Worm (Caenorhabditis elegans) whole organism, L2 larva: Measurements from ENCODE around the gene F46F2.5.
A peak's percentile ranks its signal among the peaks of the same experiment; 100 is the strongest.

Experiments used
- F13H6.1 ChIP-seq: sonication (generic microtip); optimal IDR thresholded peaks from 2 replicates; lab custom pipeline; 2016; ENCODE audit warnings: missing genetic modification characterization, missing compliant biosample characterization
- egl-27 ChIP-seq: sonication (generic microtip); optimal IDR thresholded peaks from 3 replicates; lab custom pipeline; 2017; ENCODE audit warnings: missing biosample characterization, missing genetic modification reagents, missing genetic modification characterization
- lin-11 ChIP-seq: fragments of 150-350 bp; sonication (generic microtip); optimal IDR thresholded peaks from 2 replicates; lab custom pipeline; 2014; ENCODE audit warnings: missing biosample characterization, missing genetic modification characterization, inconsistent platforms, mixed read lengths
- lin-13 ChIP-seq: fragments of 150-350 bp; optimal IDR thresholded peaks from 2 replicates; lab custom pipeline; 2014; ENCODE audit warnings: missing biosample characterization, missing genetic modification reagents, missing genetic modification characterization
- nhr-11 ChIP-seq: fragments of 150-350 bp; optimal IDR thresholded peaks from 2 replicates; lab custom pipeline; 2014; ENCODE audit warnings: missing biosample characterization, missing genetic modification characterization
- nhr-12 ChIP-seq: fragments of 150-350 bp; optimal IDR thresholded peaks from 2 replicates; lab custom pipeline; 2014; ENCODE audit warnings: missing biosample characterization, missing genetic modification characterization
- nhr-129 ChIP-seq: fragments of 150-350 bp; optimal IDR thresholded peaks from 2 replicates; lab custom pipeline; 2014; ENCODE audit warnings: missing biosample characterization, missing genetic modification characterization
- nhr-237 ChIP-seq: fragments of 150-350 bp; optimal IDR thresholded peaks from 2 replicates; lab custom pipeline; 2014; ENCODE audit warnings: missing biosample characterization, missing genetic modification characterization
- peb-1 ChIP-seq: fragments of 150-350 bp; optimal IDR thresholded peaks from 2 replicates; lab custom pipeline; 2014; ENCODE audit warnings: missing biosample characterization, missing genetic modification characterization
- sma-3 ChIP-seq: sonication (generic microtip); optimal IDR thresholded peaks from 2 replicates; lab custom pipeline; 2016; ENCODE audit warnings: missing genetic modification reagents, missing genetic modification characterization, missing compliant biosample characterization
- snpc-4 ChIP-seq: fragments of 150-350 bp; optimal IDR thresholded peaks from 2 replicates; lab custom pipeline; 2014; ENCODE audit warnings: missing biosample characterization, missing genetic modification characterization
- unc-55 ChIP-seq: fragments of 150-350 bp; sonication (generic microtip); optimal IDR thresholded peaks from 3 replicates; lab custom pipeline; 2014; ENCODE audit warnings: missing biosample characterization, missing genetic modification reagents, missing genetic modification characterization
- zag-1 ChIP-seq: fragments of 150-350 bp; optimal IDR thresholded peaks from 2 replicates; lab custom pipeline; 2014; ENCODE audit warnings: missing biosample characterization, missing genetic modification characterization
- ztf-4 ChIP-seq: fragments of 150-350 bp; optimal IDR thresholded peaks from 2 replicates; lab custom pipeline; 2014; ENCODE audit warnings: missing biosample characterization, missing genetic modification characterization

- TF ChIP-seq peb-1: no peak
- peak; percentile 86 for TF ChIP-seq F13H6.1 (tag; lab: Kevin White, UChicago)
- peak; percentile 59 for TF ChIP-seq sma-3 (GFP tag; lab: Kevin White, UChicago)
- peak; percentile 46 for TF ChIP-seq nhr-129 (tag; lab: Kevin White, UChicago)
- TF ChIP-seq lin-11 (tag; lab: Kevin White, UChicago): no peak
- no peak for TF ChIP-seq nhr-11 (tag; lab: Kevin White, UChicago)
- peak; percentile 17 for TF ChIP-seq egl-27 (tag; lab: Kevin White, UChicago)
- no peak for TF ChIP-seq nhr-12
- no peak for TF ChIP-seq unc-55 (GFP tag; lab: Kevin White, UChicago)
- TF ChIP-seq snpc-4 (tag; lab: Kevin White, UChicago): no peak
- TF ChIP-seq ztf-4 (tag; lab: Kevin White, UChicago): no peak
- TF ChIP-seq zag-1 (tag; lab: Kevin White, UChicago): no peak
- TF ChIP-seq lin-13 (GFP tag; lab: Kevin White, UChicago): no peak
- TF ChIP-seq nhr-237 (tag; lab: Kevin White, UChicago): no peak
Observed at ce11 chrX:15274079-15274478, 11.6 kb downstream of the F46F2.5 start.
